Fruit fly (Drosophila melanogaster) whole organism, prepupa: ENCODE results near the gene EloB.

Experiments used
- Blimp-1 ChIP-seq: fragments of 200-800 bp; sonication (Bioruptor generic); optimal IDR thresholded peaks from 3 replicates; lab custom pipeline; 2017; ENCODE audit warnings: missing biosample characterization, missing genetic modification characterization, mild to moderate bottlenecking, moderate library complexity, missing genetic modification reagents
- CG6792 ChIP-seq: fragments of 200-800 bp; sonication (Bioruptor generic); optimal IDR thresholded peaks from 3 replicates; lab custom pipeline; 2016; ENCODE audit warnings: missing biosample characterization, missing genetic modification characterization
- Ets96B ChIP-seq: fragments of 200-800 bp; optimal IDR thresholded peaks from 2 replicates; lab custom pipeline; 2019; ENCODE audit warnings: missing biosample characterization, mild to moderate bottlenecking, missing genetic modification characterization, moderate library complexity
- Hr38 ChIP-seq: sonication (Bioruptor generic); optimal IDR thresholded peaks from 2 replicates; lab custom pipeline; 2016; ENCODE audit warnings: missing biosample characterization, missing genetic modification characterization
- achi ChIP-seq: fragments of 200-800 bp; sonication (Bioruptor generic); optimal IDR thresholded peaks from 3 replicates; lab custom pipeline; 2016; ENCODE audit warnings: missing biosample characterization, missing genetic modification characterization
- pdm3 ChIP-seq: fragments of 200-800 bp; sonication (Bioruptor generic); optimal IDR thresholded peaks from 3 replicates; lab custom pipeline; 2016; ENCODE audit warnings: missing biosample characterization, missing genetic modification characterization
- salr ChIP-seq, 2 experiments: fragments of 200-800 bp; sonication (Bioruptor generic); optimal IDR thresholded peaks; 3 replicates each; lab custom pipeline; 2016 to 2018; ENCODE audit warnings: missing biosample characterization in 2 of 2, missing genetic modification characterization in 2 of 2, mild to moderate bottlenecking in 1 of 2

- TF ChIP-seq achi: no peak
- TF ChIP-seq Ets96B: no peak
- TF ChIP-seq CG6792 (GFP tag; lab: Kevin White, UChicago): no peak
- no peak for TF ChIP-seq pdm3
- no peak for TF ChIP-seq Blimp-1 (GFP tag; lab: Kevin White, UChicago)
- TF ChIP-seq salr (GFP tag; optimal IDR thresholded peaks at IDR 0.05; lab: Kevin White, UChicago): no peak
- TF ChIP-seq Hr38 (GFP tag; lab: Kevin White, UChicago): no peak
Observed at dm6 chr3R:20593463-20593838, 13.8 kb upstream of the EloB start.
